Worm (Caenorhabditis elegans) whole organism, L4 larva: ENCODE measurements around the gene T26H5.9.

ENCODE experiments used
- F44E2.7 ChIP-seq: fragments of 200-800 bp; sonication (Bioruptor generic); IDR thresholded peaks from 2 replicates; pipeline ENCODE4 v2.1.2; 2022; ENCODE audit warnings: missing genetic modification characterization, missing compliant biosample characterization
- T26A8.4 ChIP-seq: fragments of 200-800 bp; sonication (Bioruptor generic); IDR thresholded peaks from 2 replicates; pipeline ENCODE4 v1.3.6; 2022; ENCODE audit warnings: missing genetic modification characterization, missing compliant biosample characterization
- Y5F2A.4 ChIP-seq: fragments of 200-800 bp; sonication (Bioruptor generic); optimal IDR thresholded peaks from 2 replicates; lab custom pipeline; 2018; ENCODE audit warnings: mild to moderate bottlenecking, missing genetic modification characterization, missing compliant biosample characterization
- aly-2 ChIP-seq: sonication (generic microtip); optimal IDR thresholded peaks from 2 replicates; lab custom pipeline; 2018; ENCODE audit warnings: missing biosample characterization, missing genetic modification characterization
- arid-1 ChIP-seq: fragments of 200-800 bp; sonication (Bioruptor generic); conservative IDR thresholded peaks from 2 replicates; pipeline ENCODE4 v1.3.6; 2022; ENCODE audit warnings: missing genetic modification reagents, missing genetic modification characterization, missing compliant biosample characterization
- ceh-28 ChIP-seq: fragments of 150-350 bp; optimal IDR thresholded peaks from 2 replicates; lab custom pipeline; 2014; ENCODE audit warnings: missing biosample characterization, missing genetic modification reagents, missing genetic modification characterization
- ceh-32 ChIP-seq: sonication (generic microtip); optimal IDR thresholded peaks from 2 replicates; lab custom pipeline; 2016; ENCODE audit warnings: mild to moderate bottlenecking, missing genetic modification characterization, missing compliant biosample characterization; ENCODE audit not compliant: poor library complexity
- daf-12 ChIP-seq: fragments of 150-350 bp; optimal IDR thresholded peaks from 2 replicates; lab custom pipeline; 2014; ENCODE audit warnings: missing biosample characterization, missing genetic modification reagents, missing genetic modification characterization
- daf-16 ChIP-seq, 3 experiments: sonication (generic microtip); optimal IDR thresholded peaks; 2 replicates each; lab custom pipeline; 2016 to 2017; ENCODE audit warnings: missing genetic modification characterization in 3 of 3, missing genetic modification reagents in 3 of 3, mild to moderate bottlenecking in 2 of 3, missing compliant biosample characterization in 2 of 3, missing biosample characterization in 1 of 3, moderate library complexity in 1 of 3
- daf-8 ChIP-seq: fragments of 200-800 bp; sonication (Bioruptor generic); IDR thresholded peaks from 2 replicates; pipeline ENCODE4 v1.3.6; 2022; ENCODE audit warnings: missing genetic modification characterization, missing compliant biosample characterization
- dve-1 ChIP-seq: sonication (generic microtip); optimal IDR thresholded peaks from 2 replicates; lab custom pipeline; 2017; ENCODE audit warnings: antibody characterized with exemption, mild to moderate bottlenecking, missing genetic modification characterization, missing compliant biosample characterization; ENCODE audit not compliant: insufficient read depth
- fos-1 ChIP-seq: fragments of 150-350 bp; optimal IDR thresholded peaks from 2 replicates; lab custom pipeline; 2014; ENCODE audit warnings: missing biosample characterization, missing genetic modification characterization
- lim-7 ChIP-seq: fragments of 200-800 bp; sonication (Bioruptor generic); IDR thresholded peaks from 2 replicates; pipeline ENCODE4 v1.3.6; 2022; ENCODE audit warnings: missing genetic modification characterization, missing compliant biosample characterization
- lin-13 ChIP-seq: fragments of 150-350 bp; optimal IDR thresholded peaks from 2 replicates; lab custom pipeline; 2014; ENCODE audit warnings: missing biosample characterization, missing genetic modification reagents, missing genetic modification characterization
- lin-38 ChIP-seq: fragments of 200-800 bp; sonication (Bioruptor generic); IDR thresholded peaks from 2 replicates; pipeline ENCODE4 v1.3.6; 2022; ENCODE audit warnings: missing genetic modification reagents, missing genetic modification characterization, missing compliant biosample characterization
- nhr-10 ChIP-seq: fragments of 150-350 bp; optimal IDR thresholded peaks from 2 replicates; lab custom pipeline; 2014; ENCODE audit warnings: missing biosample characterization, missing genetic modification characterization
- nhr-11 ChIP-seq: fragments of 150-350 bp; optimal IDR thresholded peaks from 2 replicates; lab custom pipeline; 2014; ENCODE audit warnings: missing biosample characterization, missing genetic modification characterization
- nhr-111 ChIP-seq: fragments of 200-800 bp; sonication (Bioruptor generic); optimal IDR thresholded peaks from 2 replicates; lab custom pipeline; 2018; ENCODE audit warnings: mild to moderate bottlenecking, missing genetic modification characterization, missing compliant biosample characterization
- nhr-237 ChIP-seq: sonication (generic microtip); optimal IDR thresholded peaks from 2 replicates; lab custom pipeline; 2017; ENCODE audit warnings: missing biosample characterization, missing genetic modification characterization
- nhr-28 ChIP-seq: fragments of 150-350 bp; optimal IDR thresholded peaks from 2 replicates; lab custom pipeline; 2014; ENCODE audit warnings: missing biosample characterization, missing genetic modification characterization
- nhr-42 ChIP-seq: fragments of 200-800 bp; sonication (Bioruptor generic); IDR thresholded peaks from 2 replicates; pipeline ENCODE4 v1.3.6; 2022; ENCODE audit warnings: missing genetic modification characterization, missing compliant biosample characterization
- pha-4 ChIP-seq, 2 experiments: fragments of 150-350 bp in 1 of 2; fragments of 200-800 bp in 1 of 2; sonication (Bioruptor generic) in 1 of 2; IDR thresholded peaks in 1 of 2; optimal IDR thresholded peaks in 1 of 2; 2 replicates each; pipeline versions ENCODE4 v1.3.6 to Lab custom; 2014 to 2022; ENCODE audit warnings: missing genetic modification characterization in 2 of 2, missing genetic modification reagents in 2 of 2, missing biosample characterization in 1 of 2, missing compliant biosample characterization in 1 of 2
- php-3 ChIP-seq: fragments of 200-800 bp; sonication (Bioruptor generic); IDR thresholded peaks from 2 replicates; pipeline ENCODE4 v1.3.6; 2022; ENCODE audit warnings: missing genetic modification reagents, missing genetic modification characterization, missing compliant biosample characterization
- pqm-1 ChIP-seq: sonication (generic microtip); optimal IDR thresholded peaks from 2 replicates; lab custom pipeline; 2017; ENCODE audit warnings: missing biosample characterization, missing genetic modification characterization
- rbr-2 ChIP-seq: sonication (generic microtip); optimal IDR thresholded peaks from 2 replicates; lab custom pipeline; 2016; ENCODE audit warnings: missing genotype, missing genetic modification characterization, missing compliant biosample characterization
- sdz-12 ChIP-seq: fragments of 200-800 bp; sonication (Bioruptor generic); optimal IDR thresholded peaks from 2 replicates; lab custom pipeline; 2018; ENCODE audit warnings: mild to moderate bottlenecking, missing genetic modification characterization, missing compliant biosample characterization
- set-16 ChIP-seq: fragments of 200-800 bp; sonication (Bioruptor generic); IDR thresholded peaks from 2 replicates; pipeline ENCODE4 v1.3.6; 2022; ENCODE audit warnings: missing genetic modification reagents, missing genetic modification characterization, missing compliant biosample characterization
- skn-1 ChIP-seq: fragments of 150-350 bp; optimal IDR thresholded peaks from 2 replicates; lab custom pipeline; 2014; ENCODE audit warnings: missing biosample characterization, missing genetic modification characterization
- snpc-1.2 ChIP-seq: fragments of 200-800 bp; sonication (Bioruptor generic); IDR thresholded peaks from 2 replicates; pipeline ENCODE4 v1.3.6; 2022; ENCODE audit warnings: missing genetic modification reagents, missing genetic modification characterization, missing compliant biosample characterization
- spr-3 ChIP-seq: fragments of 200-800 bp; sonication (Bioruptor generic); optimal IDR thresholded peaks from 2 replicates; lab custom pipeline; 2018; ENCODE audit warnings: mild to moderate bottlenecking, missing genetic modification characterization, missing compliant biosample characterization
- unc-39 ChIP-seq: sonication (generic microtip); optimal IDR thresholded peaks from 2 replicates; lab custom pipeline; 2017; ENCODE audit warnings: missing biosample characterization, missing genetic modification characterization
- unc-62 ChIP-seq, 3 experiments: fragments of 150-350 bp in 1 of 3; sonication (generic microtip); optimal IDR thresholded peaks in 2 of 3; peaks in 1 of 3; 1 replicate in 1 of 3; 2 replicates in 2 of 3; lab custom pipeline; 2014 to 2017; ENCODE audit warnings: missing biosample characterization in 3 of 3, missing genetic modification characterization in 3 of 3, missing genetic modification reagents in 3 of 3, missing genotype in 1 of 3
- vab-7 ChIP-seq: fragments of 200-800 bp; sonication (Bioruptor generic); IDR thresholded peaks from 2 replicates; pipeline ENCODE4 v1.3.6; 2022; ENCODE audit warnings: missing genetic modification reagents, missing genetic modification characterization, missing compliant biosample characterization
- ztf-11 ChIP-seq: fragments of 150-350 bp; optimal IDR thresholded peaks from 2 replicates; lab custom pipeline; 2014; ENCODE audit warnings: missing biosample characterization, missing genetic modification characterization

Gene T26H5.9

DNA sequence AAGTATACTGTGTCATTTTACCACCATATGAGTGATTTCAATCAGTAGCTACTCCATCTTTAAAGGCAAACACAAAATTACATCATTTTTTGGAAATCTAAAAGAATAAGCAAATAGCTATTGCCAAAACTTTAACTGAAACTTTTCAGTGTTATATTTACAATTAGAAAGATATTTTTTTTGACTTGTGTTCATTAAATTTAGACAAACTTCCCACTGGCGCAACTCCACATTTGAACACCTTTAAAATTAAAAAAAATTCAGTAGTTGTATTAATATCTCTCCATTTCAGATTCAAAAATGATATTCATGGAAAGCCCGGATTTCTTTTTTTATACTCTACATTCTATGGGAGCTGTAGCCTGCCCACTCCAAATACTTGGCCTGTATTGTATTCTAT is 30.9 kb upstream of the T26H5.9 start, which contains the start of gene srh-264:
Gene srh-264 (plus strand): TSS at position 301 of the 400 bp plus-strand sequence.
- no peak for TF ChIP-seq lim-7 (GFP tag; lab: Robert Waterston, UW)
- TF ChIP-seq F44E2.7 (GFP tag; lab: Robert Waterston, UW): no peak
- no peak for TF ChIP-seq lin-13 (GFP tag; lab: Kevin White, UChicago)

ce11 chrV:15415951-15416350 is 28.8 kb upstream of the T26H5.9 start, which contains the start of gene srh-265:
Gene srh-265, plus strand, starts transcription at chrV:15416251.
- no peak for TF ChIP-seq unc-62 (GFP tag; optimal IDR thresholded peaks at IDR 0.05 in 1 of 2; lab: Kevin White, UChicago)
- no peak for TF ChIP-seq unc-62 (tag; optimal IDR thresholded peaks at IDR 0.05; lab: Kevin White, UChicago)
- TF ChIP-seq nhr-111 (GFP tag; lab: Kevin White, UChicago): no peak
- no peak for TF ChIP-seq lin-13 (GFP tag; lab: Kevin White, UChicago)
- TF ChIP-seq spr-3 (GFP tag; lab: Kevin White, UChicago): no peak
- no peak for TF ChIP-seq php-3
- no peak for TF ChIP-seq nhr-10 (tag; lab: Kevin White, UChicago)
- no peak for TF ChIP-seq pha-4 (GFP tag; IDR thresholded peaks at IDR 0.05; lab: Robert Waterston, UW)
- TF ChIP-seq pha-4 (tag; optimal IDR thresholded peaks at IDR 0.05; lab: Kevin White, UChicago): no peak
- TF ChIP-seq ceh-32 (tag; lab: Kevin White, UChicago): no peak
- no peak for TF ChIP-seq T26A8.4 (GFP tag; lab: Robert Waterston, UW)

DNA sequence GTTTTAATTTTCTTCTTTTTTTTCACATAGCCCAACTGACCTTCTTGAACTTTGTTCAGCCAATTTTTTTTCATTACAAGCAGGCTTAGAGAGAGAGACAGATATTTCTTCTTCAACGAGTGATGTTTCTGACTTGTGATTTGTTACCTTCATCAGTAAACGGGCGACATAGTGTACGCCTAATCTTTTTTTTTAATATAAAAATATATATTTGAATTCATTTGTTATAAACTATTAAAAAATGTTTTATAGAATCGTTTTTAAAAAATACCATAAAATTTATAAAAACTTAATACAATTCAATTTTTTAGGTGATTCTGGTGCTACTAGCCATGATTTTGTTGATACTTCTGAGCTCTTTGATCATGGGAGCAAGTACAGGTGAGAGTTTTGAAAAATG is 26.9 kb upstream of the T26H5.9 start, which contains the start of gene T06E6.10:
Gene T06E6.10 (plus strand): TSS at position 301 of the 400 bp plus-strand sequence.
- TF ChIP-seq daf-8 (no peak), ztf-11 (tag; lab: Kevin White, UChicago) (no peak), ceh-28 (tag; lab: Kevin White, UChicago) (no peak), nhr-237 (tag; lab: Kevin White, UChicago) (no peak), aly-2 (tag; lab: Kevin White, UChicago) (no peak), F44E2.7 (GFP tag; lab: Robert Waterston, UW) (no peak), arid-1 (no peak), daf-12 (tag; lab: Kevin White, UChicago) (no peak)

- TF ChIP-seq Y5F2A.4 (GFP tag; lab: Kevin White, UChicago) (no peak), unc-62 (GFP tag; optimal IDR thresholded peaks at IDR 0.05 in 1 of 2; lab: Kevin White, UChicago) (peak in 1 of 2 experiments; percentile 96), unc-62 (tag; optimal IDR thresholded peaks at IDR 0.05; lab: Kevin White, UChicago) (no peak)
Measured at ce11 chrV:15423601-15424000, 21.1 kb upstream of the T26H5.9 start, which contains the start of gene fbxa-104. Gene fbxa-104, minus strand, starts transcription at chrV:15423683.

- TF ChIP-seq nhr-42 (GFP tag; lab: Robert Waterston, UW) (no peak), dve-1 (tag; lab: Kevin White, UChicago) (peak; percentile 32), pqm-1 (peak; percentile 65), rbr-2 (tag; lab: Kevin White, UChicago) (no peak), unc-39 (tag; lab: Kevin White, UChicago) (no peak), fos-1 (tag; lab: Kevin White, UChicago) (no peak), unc-62 (GFP tag; optimal IDR thresholded peaks at IDR 0.05 in 1 of 2; lab: Kevin White, UChicago) (no peak), unc-62 (tag; optimal IDR thresholded peaks at IDR 0.05; lab: Kevin White, UChicago) (no peak), vab-7 (GFP tag; lab: Robert Waterston, UW) (no peak), php-3 (no peak), nhr-11 (tag; lab: Kevin White, UChicago) (no peak), snpc-1.2 (GFP tag; lab: Robert Waterston, UW) (no peak), set-16 (GFP tag; lab: Robert Waterston, UW) (no peak), sdz-12 (no peak), skn-1 (tag; lab: Kevin White, UChicago) (no peak), T26A8.4 (GFP tag; lab: Robert Waterston, UW) (no peak), nhr-28 (tag; lab: Kevin White, UChicago) (peak; percentile 6), lin-38 (GFP tag; lab: Robert Waterston, UW) (no peak), daf-16 (GFP tag; optimal IDR thresholded peaks at IDR 0.05; lab: Kevin White, UChicago) (no peak), daf-16 (tag; optimal IDR thresholded peaks at IDR 0.05; lab: Kevin White, UChicago) (peak; percentile 30)
Measured at ce11 chrV:15425368-15426091, 19.2 kb upstream of the T26H5.9 start, which contains the start of gene Y36E3A.2. Gene Y36E3A.2, plus strand, starts transcription at chrV:15426041.
